Worm (Caenorhabditis elegans): ENCODE measurements around the gene K05F1.9.

DNA sequence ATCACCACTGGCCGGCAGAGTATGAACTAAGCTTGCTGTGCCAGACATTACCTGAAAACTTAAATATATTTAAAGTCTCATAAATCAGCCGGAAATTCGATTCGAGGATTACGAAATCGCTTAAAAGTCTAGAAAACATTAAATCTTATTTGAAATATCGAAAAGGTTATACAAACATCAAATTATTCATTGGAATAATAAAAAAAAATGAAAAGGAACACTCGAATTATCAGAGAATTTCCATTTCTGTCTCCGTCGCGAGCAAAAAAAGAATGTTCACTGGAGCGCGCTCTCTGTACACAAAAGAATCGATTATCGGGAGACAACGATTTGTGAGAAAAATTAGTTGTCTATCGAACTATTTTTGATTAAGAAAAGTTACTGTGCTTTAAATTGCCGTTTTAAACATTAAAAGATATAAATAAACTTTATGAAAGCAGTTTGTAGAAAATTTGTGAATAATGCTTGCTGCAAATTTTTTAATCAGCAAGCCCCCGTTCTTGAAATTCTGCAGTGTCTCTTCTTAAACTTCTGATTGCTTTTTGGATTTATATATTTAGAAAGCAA is 35.3 kb upstream of the K05F1.9 start, which contains the start of gene fzo-1:
- TF ChIP-seq nhr-28 (tag; optimal IDR thresholded peaks at IDR 0.05) = no peak
- peak; percentile 32 for TF ChIP-seq lsy-2 (tag; optimal IDR thresholded peaks at IDR 0.05)
- no peak for TF ChIP-seq elt-1 (tag; optimal IDR thresholded peaks at IDR 0.05; ENCODE audit: borderline replicate concordance, insufficient read depth)
- TF ChIP-seq blmp-1 (tag; optimal IDR thresholded peaks at IDR 0.05) = no peak
- TF ChIP-seq mep-1 (tag; optimal IDR thresholded peaks at IDR 0.05) = no peak
- TF ChIP-seq nhr-237 (tag; optimal IDR thresholded peaks at IDR 0.05) = peak; percentile 38
- no peak for TF ChIP-seq ceh-43 (GFP tag; optimal IDR thresholded peaks at IDR 0.05)
